Worm (Caenorhabditis elegans) whole organism, L4 larva: ENCODE data around the gene T03F6.4.
A peak's percentile ranks its signal among the peaks of the same experiment; 100 is the strongest.

Source experiments
- ZK546.5 ChIP-seq, 2 experiments: sonication (generic microtip); optimal IDR thresholded peaks; 2 replicates each; lab custom pipeline; 2017; ENCODE audit warnings: missing biosample characterization in 2 of 2, missing genetic modification characterization in 2 of 2
- aly-2 ChIP-seq: sonication (generic microtip); optimal IDR thresholded peaks from 2 replicates; lab custom pipeline; 2018; ENCODE audit warnings: missing biosample characterization, missing genetic modification characterization
- ceh-32 ChIP-seq: sonication (generic microtip); optimal IDR thresholded peaks from 2 replicates; lab custom pipeline; 2016; ENCODE audit warnings: mild to moderate bottlenecking, missing genetic modification characterization, missing compliant biosample characterization; ENCODE audit not compliant: poor library complexity
- ces-1 ChIP-seq: fragments of 150-350 bp; sonication (generic microtip); optimal IDR thresholded peaks from 4 replicates; lab custom pipeline; 2014; ENCODE audit warnings: missing biosample characterization, missing genetic modification reagents, missing genetic modification characterization
- daf-16 ChIP-seq, 3 experiments: sonication (generic microtip); optimal IDR thresholded peaks; 2 replicates each; lab custom pipeline; 2016 to 2017; ENCODE audit warnings: missing genetic modification characterization in 3 of 3, missing genetic modification reagents in 3 of 3, mild to moderate bottlenecking in 2 of 3, missing compliant biosample characterization in 2 of 3, missing biosample characterization in 1 of 3, moderate library complexity in 1 of 3
- dmd-9 ChIP-seq: fragments of 200-800 bp; sonication (Bioruptor generic); IDR thresholded peaks from 2 replicates; pipeline ENCODE4 v1.3.6; 2022; ENCODE audit warnings: missing genetic modification reagents, missing genetic modification characterization, missing compliant biosample characterization
- dpl-1 ChIP-seq: fragments of 150-350 bp; optimal IDR thresholded peaks from 2 replicates; lab custom pipeline; 2014; ENCODE audit warnings: missing biosample characterization, missing genetic modification reagents, missing genetic modification characterization
- fos-1 ChIP-seq: fragments of 150-350 bp; optimal IDR thresholded peaks from 2 replicates; lab custom pipeline; 2014; ENCODE audit warnings: missing biosample characterization, missing genetic modification characterization
- hlh-11 ChIP-seq: fragments of 200-800 bp; sonication (Bioruptor generic); optimal IDR thresholded peaks from 2 replicates; lab custom pipeline; 2018; ENCODE audit warnings: mild to moderate bottlenecking, missing genetic modification characterization, missing compliant biosample characterization
- lsy-2 ChIP-seq, 2 experiments: fragments of 150-350 bp in 1 of 2; sonication (generic microtip) in 1 of 2; optimal IDR thresholded peaks; 2 replicates each; lab custom pipeline; 2014 to 2017; ENCODE audit warnings: missing biosample characterization in 2 of 2, missing genetic modification characterization in 2 of 2
- mep-1 ChIP-seq: fragments of 150-350 bp; sonication (generic microtip); optimal IDR thresholded peaks from 3 replicates; lab custom pipeline; 2014; ENCODE audit warnings: missing biosample characterization, missing genetic modification characterization
- nhr-25 ChIP-seq: sonication (generic microtip); optimal IDR thresholded peaks from 2 replicates; lab custom pipeline; 2017; ENCODE audit warnings: missing genetic modification characterization, mild to moderate bottlenecking, missing compliant biosample characterization, antibody characterized with exemption, moderate library complexity, borderline replicate concordance; ENCODE audit not compliant: insufficient read depth
- tag-97 ChIP-seq: fragments of 200-800 bp; sonication (Bioruptor generic); IDR thresholded peaks from 2 replicates; pipeline ENCODE4 v1.3.6; 2022; ENCODE audit warnings: missing genetic modification characterization, missing compliant biosample characterization
- unc-130 ChIP-seq: sonication (generic microtip); optimal IDR thresholded peaks from 2 replicates; lab custom pipeline; 2016; ENCODE audit warnings: missing genetic modification reagents, missing genetic modification characterization, missing compliant biosample characterization

DNA sequence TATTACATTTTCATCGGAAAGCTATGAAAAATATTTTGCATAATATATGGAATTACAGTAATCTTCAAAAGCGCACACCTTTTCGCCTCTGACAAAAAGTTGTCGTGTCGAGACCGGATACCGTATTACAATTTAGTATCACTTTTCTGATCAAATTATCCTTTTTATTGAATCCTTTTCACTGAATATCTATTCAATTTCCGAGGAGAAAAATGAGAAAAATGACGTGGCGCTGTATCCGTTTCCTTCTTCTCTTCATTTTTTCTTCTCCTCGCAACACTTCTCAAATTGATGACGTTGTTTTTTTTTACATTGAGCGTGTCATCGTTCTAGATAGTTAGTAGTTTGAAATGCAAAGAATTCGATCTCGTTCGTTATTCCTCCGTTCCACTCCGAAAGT, 35.0 kb upstream of the T03F6.4 start:
- TF ChIP-seq ceh-32 (tag; lab: Kevin White, UChicago) = no peak
- no peak for TF ChIP-seq fos-1 (tag; lab: Kevin White, UChicago)
- no peak for TF ChIP-seq dpl-1
- TF ChIP-seq aly-2 (tag; lab: Kevin White, UChicago) = no peak
- no peak for TF ChIP-seq hlh-11 (tag; lab: Kevin White, UChicago)
- TF ChIP-seq ZK546.5 (tag; optimal IDR thresholded peaks at IDR 0.05; lab: Kevin White, UChicago) = no peak
- no peak for TF ChIP-seq mep-1
- TF ChIP-seq lsy-2 (tag; optimal IDR thresholded peaks at IDR 0.05; lab: Kevin White, UChicago) = peak in 1 of 2 experiments; percentile 37
- TF ChIP-seq ces-1 = peak; percentile 82
- TF ChIP-seq tag-97 (GFP tag; lab: Robert Waterston, UW) = no peak
- TF ChIP-seq daf-16 (GFP tag; optimal IDR thresholded peaks at IDR 0.05; lab: Kevin White, UChicago) = no peak
- TF ChIP-seq daf-16 (tag; optimal IDR thresholded peaks at IDR 0.05; lab: Kevin White, UChicago) = no peak
- TF ChIP-seq dmd-9 = no peak
- TF ChIP-seq nhr-25 (tag; lab: Kevin White, UChicago) = no peak
- TF ChIP-seq unc-130 = no peak
